Worm (Caenorhabditis elegans) whole organism, early embryonic: ENCODE measurements around the gene mig-17.

Source experiments
- ceh-13 ChIP-seq: fragments of 200-800 bp; sonication (Bioruptor generic); optimal IDR thresholded peaks from 2 replicates; lab custom pipeline; 2018; ENCODE audit warnings: mild to moderate bottlenecking, missing genetic modification characterization, missing compliant biosample characterization
- pes-1 ChIP-seq: fragments of 200-800 bp; sonication (Bioruptor generic); IDR thresholded peaks from 2 replicates; pipeline ENCODE4 v1.3.6; 2022; ENCODE audit warnings: missing genetic modification reagents, missing genetic modification characterization, missing compliant biosample characterization

DNA sequence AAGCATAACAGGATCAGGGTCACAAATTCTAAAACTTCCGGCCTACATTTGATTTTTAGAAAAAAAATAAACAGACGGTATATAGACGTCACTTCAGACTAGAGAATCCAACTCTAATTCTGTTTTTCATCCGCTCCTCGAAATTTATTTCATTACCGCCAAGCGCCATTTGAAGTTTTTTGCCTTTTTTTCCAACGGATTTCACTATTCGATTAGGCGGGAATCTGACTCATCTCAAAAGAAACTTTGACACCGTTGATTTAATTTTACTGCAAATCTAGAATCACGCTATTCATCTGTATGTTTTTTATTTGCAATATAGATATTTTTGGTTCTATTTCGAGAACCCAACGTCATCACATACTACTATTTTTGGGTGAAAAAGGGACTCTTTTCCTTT, 15.7 kb upstream of the mig-17 start:
- TF ChIP-seq pes-1 (GFP tag; lab: Robert Waterston, UW) (no peak), ceh-13 (GFP tag; lab: Kevin White, UChicago) (no peak)
